Fruit fly (Drosophila melanogaster) whole organism, embryonic: Measurements from ENCODE around the gene Ugt316A1.
A peak's percentile ranks its signal among the peaks of the same experiment; 100 is the strongest.

Source experiments
- Abd-B ChIP-seq: fragments of 200-800 bp; sonication (Bioruptor generic); optimal IDR thresholded peaks from 2 replicates; lab custom pipeline; 2018; ENCODE audit warnings: missing biosample characterization, mild to moderate bottlenecking, missing genetic modification characterization, moderate library complexity
- Antp ChIP-seq: fragments of 200-800 bp; sonication (Bioruptor generic); optimal IDR thresholded peaks from 3 replicates; lab custom pipeline; 2016; ENCODE audit warnings: missing biosample characterization, missing genetic modification characterization
- Awh ChIP-seq: fragments of 200-800 bp; sonication (Bioruptor generic); IDR thresholded peaks from 2 replicates; pipeline ENCODE4, ENCODE4 v1.3.6; 2022; ENCODE audit warnings: missing biosample characterization, missing genetic modification characterization
- CG10209 ChIP-seq: fragments of 200-800 bp; sonication (Bioruptor generic); optimal IDR thresholded peaks from 3 replicates; lab custom pipeline; 2017; ENCODE audit warnings: missing biosample characterization, mild to moderate bottlenecking, missing genetic modification characterization, missing genetic modification reagents
- CG11247 ChIP-seq: fragments of 200-800 bp; sonication (Bioruptor generic); IDR thresholded peaks from 2 replicates; pipeline ENCODE4 v1.3.6; 2022; ENCODE audit warnings: missing biosample characterization, missing genetic modification characterization
- CG11696 ChIP-seq: fragments of 200-800 bp; sonication (Bioruptor generic); IDR thresholded peaks from 2 replicates; pipeline ENCODE4 v1.3.6; 2022; ENCODE audit warnings: missing biosample characterization, missing genetic modification characterization
- CG12104 ChIP-seq: fragments of 200-800 bp; sonication (Bioruptor generic); optimal IDR thresholded peaks from 3 replicates; lab custom pipeline; 2016; ENCODE audit warnings: missing biosample characterization, missing genetic modification characterization
- CG12769 ChIP-seq: fragments of 200-800 bp; sonication (Bioruptor generic); optimal IDR thresholded peaks from 2 replicates; lab custom pipeline; 2019; ENCODE audit warnings: missing biosample characterization, mild to moderate bottlenecking, missing genetic modification characterization, moderate library complexity
- CG13424 ChIP-seq: fragments of 200-800 bp; sonication (Bioruptor generic); optimal IDR thresholded peaks from 2 replicates; lab custom pipeline; 2019; ENCODE audit warnings: missing biosample characterization, mild to moderate bottlenecking, missing genetic modification characterization, moderate library complexity
- CG14710 ChIP-seq: fragments of 200-800 bp; sonication (Bioruptor generic); optimal IDR thresholded peaks from 3 replicates; lab custom pipeline; 2019; ENCODE audit warnings: missing biosample characterization, mild to moderate bottlenecking, missing genetic modification characterization, moderate library complexity
- CG15073 ChIP-seq: fragments of 200-800 bp; sonication (Bioruptor generic); optimal IDR thresholded peaks from 2 replicates; lab custom pipeline; 2016; ENCODE audit warnings: missing biosample characterization, missing genetic modification characterization
- CG1647 ChIP-seq: fragments of 200-800 bp; sonication (Bioruptor generic); optimal IDR thresholded peaks from 3 replicates; lab custom pipeline; 2016; ENCODE audit warnings: missing biosample characterization, missing genetic modification characterization
- CG17612 ChIP-seq: fragments of 200-800 bp; sonication (Bioruptor generic); IDR thresholded peaks from 2 replicates; pipeline ENCODE4 v1.3.6; 2022; ENCODE audit warnings: missing biosample characterization, missing genetic modification characterization
- CG1792 ChIP-seq: fragments of 200-800 bp; sonication (Bioruptor generic); optimal IDR thresholded peaks from 2 replicates; lab custom pipeline; 2016; ENCODE audit warnings: missing biosample characterization, missing genetic modification characterization
- CG1832 ChIP-seq: fragments of 200-800 bp; sonication (Bioruptor generic); optimal IDR thresholded peaks from 2 replicates; lab custom pipeline; 2017; ENCODE audit warnings: missing biosample characterization, mild to moderate bottlenecking, missing genetic modification characterization, inconsistent platforms
- CG18599 ChIP-seq: fragments of 200-800 bp; sonication (Bioruptor generic); optimal IDR thresholded peaks from 3 replicates; lab custom pipeline; 2017; ENCODE audit warnings: missing biosample characterization, missing genetic modification characterization, mild to moderate bottlenecking, moderate library complexity, missing genetic modification reagents
- CG2199 ChIP-seq: fragments of 200-800 bp; sonication (Bioruptor generic); IDR thresholded peaks from 3 replicates; pipeline ENCODE4 v1.3.6; 2022; ENCODE audit warnings: missing biosample characterization, missing genetic modification characterization
- CG30431 ChIP-seq: fragments of 200-800 bp; sonication (Bioruptor generic); optimal IDR thresholded peaks from 2 replicates; lab custom pipeline; 2017; ENCODE audit warnings: missing biosample characterization, missing genetic modification characterization
- CG3065 ChIP-seq: fragments of 200-800 bp; sonication (Bioruptor generic); optimal IDR thresholded peaks from 2 replicates; lab custom pipeline; 2016; ENCODE audit warnings: missing biosample characterization, missing genetic modification characterization
- CG31441 ChIP-seq: fragments of 200-800 bp; sonication (Bioruptor generic); IDR thresholded peaks from 2 replicates; pipeline ENCODE4 v1.3.6; 2022; ENCODE audit warnings: missing biosample characterization, missing genetic modification characterization
- CG3163 ChIP-seq: fragments of 200-800 bp; sonication (Bioruptor generic); optimal IDR thresholded peaks from 3 replicates; lab custom pipeline; 2016; ENCODE audit warnings: missing biosample characterization, missing genetic modification characterization
- CG33213 ChIP-seq: fragments of 200-800 bp; sonication (Bioruptor generic); optimal IDR thresholded peaks from 3 replicates; lab custom pipeline; 2016; ENCODE audit warnings: missing biosample characterization, missing genetic modification characterization
- CG3847 ChIP-seq: fragments of 200-800 bp; sonication (Bioruptor generic); IDR thresholded peaks from 2 replicates; pipeline ENCODE4 v1.3.6; 2022; ENCODE audit warnings: missing biosample characterization, missing genetic modification characterization
- CG4282 ChIP-seq: fragments of 200-800 bp; sonication (Bioruptor generic); optimal IDR thresholded peaks from 2 replicates; lab custom pipeline; 2016; ENCODE audit warnings: missing biosample characterization, missing genetic modification characterization
- CG6254 ChIP-seq: fragments of 200-800 bp; sonication (Bioruptor generic); optimal IDR thresholded peaks from 3 replicates; lab custom pipeline; 2017; ENCODE audit warnings: mild to moderate bottlenecking, missing biosample characterization, missing genetic modification reagents, missing genetic modification characterization
- CG6272 ChIP-seq: fragments of 200-800 bp; sonication (Bioruptor generic); IDR thresholded peaks from 2 replicates; pipeline ENCODE4 v1.3.6; 2022; ENCODE audit warnings: missing biosample characterization, missing genetic modification characterization
- CG8924 ChIP-seq: fragments of 200-800 bp; optimal IDR thresholded peaks from 3 replicates; lab custom pipeline; 2019; ENCODE audit warnings: missing biosample characterization, mild to moderate bottlenecking, missing genetic modification characterization, moderate library complexity
- CTCF ChIP-seq: fragments of 200-800 bp; sonication (Bioruptor generic); optimal IDR thresholded peaks from 2 replicates; lab custom pipeline; 2017; ENCODE audit warnings: missing biosample characterization, mild to moderate bottlenecking, missing genetic modification characterization, moderate library complexity
- Fer1 ChIP-seq: fragments of 200-800 bp; sonication (Bioruptor generic); optimal IDR thresholded peaks from 2 replicates; lab custom pipeline; 2017; ENCODE audit warnings: missing biosample characterization, mild to moderate bottlenecking, missing genetic modification characterization
- Hey ChIP-seq: fragments of 200-800 bp; sonication (Bioruptor generic); optimal IDR thresholded peaks from 3 replicates; lab custom pipeline; 2018; ENCODE audit warnings: missing biosample characterization, mild to moderate bottlenecking, missing genetic modification characterization
- Lhr ChIP-seq: fragments of 200-800 bp; sonication (Bioruptor generic); optimal IDR thresholded peaks from 3 replicates; lab custom pipeline; 2017; ENCODE audit warnings: mild to moderate bottlenecking, missing biosample characterization, missing genetic modification reagents, missing genetic modification characterization
- NC2β ChIP-seq: fragments of 200-800 bp; sonication (Bioruptor generic); optimal IDR thresholded peaks from 2 replicates; lab custom pipeline; 2016; ENCODE audit warnings: missing biosample characterization, missing genetic modification characterization
- Pdp1 ChIP-seq, 2 experiments: fragments of 200-800 bp; sonication (Bioruptor generic); optimal IDR thresholded peaks; 3 replicates each; lab custom pipeline; 2016; ENCODE audit warnings: missing biosample characterization in 2 of 2, missing genetic modification characterization in 2 of 2, mild to moderate bottlenecking in 1 of 2, moderate library complexity in 1 of 2
- Spps ChIP-seq: fragments of 200-800 bp; sonication (Bioruptor generic); optimal IDR thresholded peaks from 2 replicates; lab custom pipeline; 2018; ENCODE audit warnings: missing biosample characterization, mild to moderate bottlenecking, missing genetic modification characterization
- Sry-β ChIP-seq: fragments of 200-800 bp; sonication (Bioruptor generic); optimal IDR thresholded peaks from 2 replicates; lab custom pipeline; 2018; ENCODE audit warnings: missing biosample characterization, mild to moderate bottlenecking, missing genetic modification characterization, moderate library complexity
- YL-1 ChIP-seq: fragments of 200-800 bp; sonication (Bioruptor generic); optimal IDR thresholded peaks from 3 replicates; lab custom pipeline; 2017; ENCODE audit warnings: missing biosample characterization, mild to moderate bottlenecking, missing genetic modification characterization
- amos ChIP-seq: fragments of 200-800 bp; sonication (Bioruptor generic); IDR thresholded peaks from 2 replicates; pipeline ENCODE4 v1.3.6; 2022; ENCODE audit warnings: missing biosample characterization, missing genetic modification characterization; ENCODE audit not compliant: partially characterized antibody
- cato ChIP-seq: fragments of 200-800 bp; sonication (Bioruptor generic); optimal IDR thresholded peaks from 2 replicates; lab custom pipeline; 2016; ENCODE audit warnings: missing biosample characterization, missing genetic modification characterization, borderline replicate concordance
- ems ChIP-seq: fragments of 200-800 bp; sonication (Bioruptor generic); optimal IDR thresholded peaks from 3 replicates; lab custom pipeline; 2016; ENCODE audit warnings: missing biosample characterization, missing genetic modification characterization
- eyg ChIP-seq: fragments of 200-800 bp; sonication (Bioruptor generic); optimal IDR thresholded peaks from 3 replicates; lab custom pipeline; 2016; ENCODE audit warnings: missing biosample characterization, missing genetic modification characterization
- fd3F ChIP-seq: fragments of 200-800 bp; sonication (Bioruptor generic); optimal IDR thresholded peaks from 2 replicates; lab custom pipeline; 2018; ENCODE audit warnings: missing biosample characterization, mild to moderate bottlenecking, missing genetic modification characterization, moderate library complexity
- grn ChIP-seq: fragments of 200-800 bp; sonication (Bioruptor generic); optimal IDR thresholded peaks from 3 replicates; lab custom pipeline; 2017; ENCODE audit warnings: missing biosample characterization, missing genetic modification characterization
- kni ChIP-seq: fragments of 200-800 bp; sonication (Bioruptor generic); optimal IDR thresholded peaks from 3 replicates; lab custom pipeline; 2017; ENCODE audit warnings: mild to moderate bottlenecking, missing biosample characterization, missing genetic modification reagents, missing genetic modification characterization
- odd ChIP-seq: fragments of 200-800 bp; sonication (Bioruptor generic); optimal IDR thresholded peaks from 2 replicates; lab custom pipeline; 2017; ENCODE audit warnings: missing biosample characterization, mild to moderate bottlenecking, missing genetic modification characterization
- psq ChIP-seq: fragments of 200-800 bp; sonication (Bioruptor generic); optimal IDR thresholded peaks from 2 replicates; lab custom pipeline; 2017; ENCODE audit warnings: missing biosample characterization, missing genetic modification characterization
- ranshi ChIP-seq: fragments of 200-800 bp; sonication (Bioruptor generic); IDR thresholded peaks from 2 replicates; pipeline ENCODE4 v1.3.6; 2022; ENCODE audit warnings: missing biosample characterization, missing genetic modification characterization
- sim ChIP-seq: fragments of 200-800 bp; sonication (Bioruptor generic); IDR thresholded peaks from 2 replicates; pipeline ENCODE4 v1.3.6; 2022; ENCODE audit warnings: missing biosample characterization, missing genetic modification characterization
- slp2 ChIP-seq: fragments of 200-800 bp; sonication (Bioruptor generic); optimal IDR thresholded peaks from 2 replicates; lab custom pipeline; 2016; ENCODE audit warnings: missing biosample characterization, missing genetic modification characterization
- stwl ChIP-seq: fragments of 200-800 bp; sonication (Bioruptor generic); optimal IDR thresholded peaks from 3 replicates; lab custom pipeline; 2018; ENCODE audit warnings: missing biosample characterization, mild to moderate bottlenecking, missing genetic modification characterization, moderate library complexity
- twi ChIP-seq: fragments of 200-800 bp; optimal IDR thresholded peaks from 2 replicates; lab custom pipeline; 2019; ENCODE audit warnings: missing biosample characterization, mild to moderate bottlenecking, missing genetic modification characterization, moderate library complexity
- vvl ChIP-seq: fragments of 200-800 bp; sonication (Bioruptor generic); IDR thresholded peaks from 2 replicates; pipeline ENCODE4 v1.3.6; 2022; ENCODE audit warnings: missing biosample characterization, missing genetic modification characterization

The Ugt316A1 gene

dm6 chr3L:19080926-19081700 lies 18.5 kb upstream of the Ugt316A1 start (continued):
- TF ChIP-seq sim (GFP tag; lab: Robert Waterston, UW) = no peak
- no peak for TF ChIP-seq CG6254 (GFP tag; lab: Kevin White, UChicago)
- no peak for TF ChIP-seq CG4282 (GFP tag; lab: Kevin White, UChicago)
- no peak for TF ChIP-seq Spps (tag; lab: Kevin White, UChicago)
- no peak for TF ChIP-seq slp2
- TF ChIP-seq CG10209 = no peak
- TF ChIP-seq CG33213 (GFP tag; lab: Kevin White, UChicago) = no peak
- no peak for TF ChIP-seq fd3F
- 0 out of 3 replicates have a peak, but pooled peaks have one; percentile 78 for TF ChIP-seq CG2199 (GFP tag; lab: Robert Waterston, UW)
- TF ChIP-seq CG12769 (tag; lab: Kevin White, UChicago) = peak; percentile 40
- TF ChIP-seq Awh (GFP tag; lab: Robert Waterston, UW) = no peak
- peak; percentile 58 for TF ChIP-seq CG1832
- no peak for TF ChIP-seq amos
- TF ChIP-seq Hey (tag; lab: Kevin White, UChicago) = no peak
- TF ChIP-seq ems (GFP tag; lab: Kevin White, UChicago) = no peak
- no peak for TF ChIP-seq psq (GFP tag; lab: Kevin White, UChicago)
- TF ChIP-seq CG18599 (GFP tag; lab: Kevin White, UChicago) = no peak
- TF ChIP-seq CG6272 (GFP tag; lab: Robert Waterston, UW) = no peak
- TF ChIP-seq CG3163 (GFP tag; lab: Kevin White, UChicago) = peak; percentile 57
- no peak for TF ChIP-seq cato (GFP tag; lab: Kevin White, UChicago)
- no peak for TF ChIP-seq CG1647 (GFP tag; lab: Kevin White, UChicago)
- TF ChIP-seq NC2β (GFP tag; lab: Kevin White, UChicago) = no peak
- no peak for TF ChIP-seq grn
- TF ChIP-seq Lhr (GFP tag; lab: Kevin White, UChicago) = no peak
- TF ChIP-seq kni = peak; percentile 36
- TF ChIP-seq Fer1 (GFP tag; lab: Kevin White, UChicago) = no peak
- TF ChIP-seq CTCF (GFP tag; lab: Kevin White, UChicago) = peak; percentile 5
- TF ChIP-seq Sry-β (GFP tag; lab: Kevin White, UChicago) = no peak
- TF ChIP-seq vvl (GFP tag; lab: Robert Waterston, UW) = peak; percentile 19; the same call in 1 of the 2 replicates
- no peak for TF ChIP-seq odd (GFP tag; lab: Kevin White, UChicago)
- no peak for TF ChIP-seq CG3847 (GFP tag; lab: Robert Waterston, UW)
- no peak for TF ChIP-seq CG14710
- no peak for TF ChIP-seq twi
- no peak for TF ChIP-seq CG11696 (GFP tag; lab: Robert Waterston, UW)
- TF ChIP-seq CG13424 (tag; lab: Kevin White, UChicago) = no peak
- TF ChIP-seq Abd-B (GFP tag; lab: Kevin White, UChicago) = no peak
- no peak for TF ChIP-seq CG30431 (GFP tag; lab: Kevin White, UChicago)
- TF ChIP-seq CG3065 (GFP tag; lab: Kevin White, UChicago) = no peak
- TF ChIP-seq Antp (GFP tag; lab: Kevin White, UChicago) = no peak
- TF ChIP-seq CG8924 (tag; lab: Kevin White, UChicago) = no peak
- no peak for TF ChIP-seq CG31441 (GFP tag; lab: Robert Waterston, UW)
- TF ChIP-seq Pdp1 (GFP tag; optimal IDR thresholded peaks at IDR 0.05; lab: Kevin White, UChicago) = no peak
- no peak for TF ChIP-seq YL-1
- no peak for TF ChIP-seq CG12104 (GFP tag; lab: Kevin White, UChicago)
- no peak for TF ChIP-seq CG17612 (GFP tag; lab: Robert Waterston, UW)
- no peak for TF ChIP-seq eyg (GFP tag; lab: Kevin White, UChicago)
- no peak for TF ChIP-seq ranshi (GFP tag; lab: Robert Waterston, UW)
- TF ChIP-seq CG15073 = no peak
- TF ChIP-seq stwl (tag; lab: Kevin White, UChicago) = peak; percentile 32
- TF ChIP-seq CG1792 (GFP tag; lab: Kevin White, UChicago) = no peak
- TF ChIP-seq CG11247 (GFP tag; lab: Robert Waterston, UW) = no peak
